Worm (Caenorhabditis elegans): ENCODE results near the gene C35A5.8.

C35A5.8 gene

DNA sequence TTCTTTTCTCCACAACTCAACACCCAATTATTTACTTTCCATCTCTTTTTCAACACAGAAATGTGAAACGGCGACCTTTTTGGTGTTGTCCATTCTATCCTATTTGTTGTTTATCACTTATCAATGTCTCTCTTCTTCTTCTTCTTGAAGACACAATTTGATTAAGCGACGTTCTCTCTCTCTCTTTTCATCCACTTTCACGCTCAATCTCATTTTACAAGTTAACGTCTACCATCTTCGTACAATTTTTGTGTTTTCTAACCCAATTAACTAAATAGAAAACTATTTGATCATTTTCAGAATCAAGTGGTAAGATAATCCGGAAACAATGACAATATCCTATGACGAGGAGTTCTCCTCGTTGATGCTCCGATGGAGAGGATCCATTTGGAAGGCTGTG, 32.0 kb upstream of the C35A5.8 start, which contains the start of gene best-14:
Gene best-14 (plus strand): TSS at position 301 of the 400 bp plus-strand sequence.
- TF ChIP-seq B0336.3 (GFP tag; IDR thresholded peaks at IDR 0.05) (no peak), ama-1 (optimal IDR thresholded peaks at IDR 0.05) (no peak), ama-1 (GFP tag; optimal IDR thresholded peaks at IDR 0.05) (no peak), F52B5.7 (tag; optimal IDR thresholded peaks at IDR 0.05) (no peak), athp-1 (tag; optimal IDR thresholded peaks at IDR 0.05) (no peak), egl-18 (GFP tag; IDR thresholded peaks at IDR 0.05) (no peak), hlh-26 (GFP tag; conservative IDR thresholded peaks at IDR 0.05) (no peak), gei-17 (GFP tag; optimal IDR thresholded peaks at IDR 0.05) (no peak), nhr-90 (tag; optimal IDR thresholded peaks at IDR 0.05) (no peak), F39B2.1 (GFP tag; IDR thresholded peaks at IDR 0.05) (no peak)

DNA sequence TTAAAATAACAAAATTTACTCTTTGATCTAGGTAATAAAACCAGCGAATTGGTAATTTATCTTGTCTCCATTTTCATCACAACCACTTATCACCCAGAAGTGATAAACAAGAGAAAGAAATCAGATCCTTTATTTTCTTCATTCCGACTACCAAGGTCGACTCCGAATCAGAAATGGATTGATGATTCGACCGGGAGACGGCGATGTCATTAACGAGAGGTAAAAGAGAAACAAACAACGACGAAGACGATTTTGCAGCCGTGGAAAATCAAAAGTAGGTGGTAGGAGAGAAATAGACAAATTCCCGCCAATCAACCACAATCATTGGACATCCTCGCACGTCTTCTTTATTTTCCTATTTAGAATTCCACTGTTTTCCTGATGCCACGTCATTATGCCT, 31.4 kb upstream of the C35A5.8 start:
- TF ChIP-seq egrh-3 (GFP tag; IDR thresholded peaks at IDR 0.05) (no peak), Y53F4B.3 (GFP tag; IDR thresholded peaks at IDR 0.05) (no peak), lsl-1 (GFP tag; optimal IDR thresholded peaks at IDR 0.05) (no peak), pha-4 (tag; optimal IDR thresholded peaks at IDR 0.05) (no peak), ccch-3 (GFP tag; optimal IDR thresholded peaks at IDR 0.05) (no peak), ets-4 (GFP tag; optimal IDR thresholded peaks at IDR 0.05) (no peak), gei-17 (GFP tag; optimal IDR thresholded peaks at IDR 0.05) (no peak), nhr-120 (GFP tag; IDR thresholded peaks at IDR 0.05) (no peak), hlh-12 (tag; optimal IDR thresholded peaks at IDR 0.05) (no peak), ama-1 (optimal IDR thresholded peaks at IDR 0.05) (no peak), ama-1 (GFP tag; optimal IDR thresholded peaks at IDR 0.05) (no peak), atf-7 (tag; optimal IDR thresholded peaks at IDR 0.05) (no peak), nhr-179 (tag; optimal IDR thresholded peaks at IDR 0.05) (no peak), F10E7.11 (tag; optimal IDR thresholded peaks at IDR 0.05) (no peak), let-607 (tag; optimal IDR thresholded peaks at IDR 0.05) (no peak), nhr-90 (tag; optimal IDR thresholded peaks at IDR 0.05) (no peak), B0035.1 (tag; optimal IDR thresholded peaks at IDR 0.05) (no peak), ztf-28 (GFP tag; IDR thresholded peaks at IDR 0.05) (no peak), ceh-58 (GFP tag; IDR thresholded peaks at IDR 0.05) (no peak), Y95B8A.8 (GFP tag; IDR thresholded peaks at IDR 0.05) (no peak)

DNA sequence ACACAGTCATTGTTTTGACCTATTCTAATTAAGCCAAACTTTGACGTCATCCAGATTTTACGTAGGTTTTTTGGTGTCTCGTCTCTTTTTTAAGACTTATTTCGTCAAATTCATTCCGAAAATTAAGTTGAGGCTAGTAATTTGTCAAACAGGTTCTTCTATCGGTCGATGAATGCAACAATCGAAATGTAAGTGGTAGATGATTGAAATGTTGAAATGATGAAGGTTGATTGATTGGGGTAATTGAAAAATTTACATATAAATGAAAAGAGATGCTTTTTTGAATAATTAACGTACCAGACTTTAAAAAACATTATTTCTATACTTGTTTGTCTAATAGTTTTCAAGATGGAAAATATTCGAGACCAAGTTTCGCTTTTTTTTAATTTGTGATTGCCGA, 30.7 kb upstream of the C35A5.8 start:
- TF ChIP-seq ama-1 (optimal IDR thresholded peaks at IDR 0.05) (no peak), ama-1 (GFP tag; optimal IDR thresholded peaks at IDR 0.05) (no peak), F57C9.4 (tag; optimal IDR thresholded peaks at IDR 0.05) (no peak), madf-3 (GFP tag; IDR thresholded peaks at IDR 0.05) (no peak)

DNA sequence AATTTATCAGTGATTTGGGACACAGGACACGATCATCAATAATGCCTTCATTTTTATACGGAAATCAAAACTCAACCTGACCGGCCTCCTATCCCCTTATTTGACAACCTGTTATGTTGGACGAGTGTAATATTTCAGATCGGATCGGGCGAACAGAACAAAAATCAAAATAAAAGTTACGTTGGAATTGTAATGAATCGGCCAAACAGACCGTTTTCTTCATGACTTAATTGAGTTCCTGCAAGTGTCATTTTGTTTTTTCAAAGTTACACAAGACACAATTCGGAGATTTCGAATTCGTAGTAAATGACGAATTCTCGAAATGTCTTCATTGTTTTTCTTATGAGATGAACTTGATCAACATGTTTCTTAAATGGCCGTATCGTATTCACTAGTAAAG, 29.5 kb upstream of the C35A5.8 start, which contains the start of gene F32G8.3:
Gene F32G8.3 (minus strand): TSS at position 101 of the 400 bp plus-strand sequence.
- TF ChIP-seq hrde-1 (tag; optimal IDR thresholded peaks at IDR 0.05; ENCODE audit: borderline replicate concordance) = no peak
- TF ChIP-seq B0336.3 (GFP tag; IDR thresholded peaks at IDR 0.05) = no peak
- no peak for TF ChIP-seq him-1 (tag; optimal IDR thresholded peaks at IDR 0.05)
- TF ChIP-seq rpc-1 (optimal IDR thresholded peaks at IDR 0.05) = no peak
- no peak for TF ChIP-seq rpc-1 (tag; optimal IDR thresholded peaks at IDR 0.05)
- TF ChIP-seq nhr-90 (tag; optimal IDR thresholded peaks at IDR 0.05) = no peak
- TF ChIP-seq athp-1 (tag; optimal IDR thresholded peaks at IDR 0.05) = no peak
- no peak for TF ChIP-seq Y53F4B.3 (GFP tag; IDR thresholded peaks at IDR 0.05)
- no peak for TF ChIP-seq B0261.1 (tag; optimal IDR thresholded peaks at IDR 0.05)
- TF ChIP-seq egl-44 (GFP tag; IDR thresholded peaks at IDR 0.05) = no peak

DNA sequence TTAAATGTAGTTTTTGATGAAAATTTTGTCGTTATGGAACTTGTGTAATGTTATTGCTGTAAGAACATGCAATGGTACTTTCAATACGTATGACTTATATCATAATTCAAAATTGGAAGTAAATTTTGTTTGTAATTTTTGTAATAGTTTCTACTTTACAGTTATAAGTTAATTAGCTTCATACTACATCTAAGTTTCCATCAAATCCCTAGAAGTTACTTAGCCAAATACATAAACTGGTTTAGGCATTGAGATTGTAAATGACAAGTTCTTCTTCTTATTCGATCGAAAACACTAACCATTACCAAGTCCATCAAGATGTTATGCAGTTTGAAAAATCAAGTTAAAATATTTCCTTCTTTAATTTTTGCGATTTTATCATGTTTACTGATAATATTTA, 24.0 kb upstream of the C35A5.8 start, which contains the start of gene F32G8.2:
Gene F32G8.2 (plus strand): TSS at position 301 of the 400 bp plus-strand sequence.
- TF ChIP-seq let-607 (tag; optimal IDR thresholded peaks at IDR 0.05) = no peak

Measured in whole organism, young adult.